Worm (Caenorhabditis elegans) whole organism, L3 larva: Measurements from ENCODE around the gene fbxb-83.

Experiments used
- ceh-16 ChIP-seq: sonication (generic microtip); optimal IDR thresholded peaks from 2 replicates; lab custom pipeline; 2017; ENCODE audit warnings: missing biosample characterization, missing genetic modification characterization
- egl-5 ChIP-seq: fragments of 150-350 bp; optimal IDR thresholded peaks from 2 replicates; lab custom pipeline; 2017; ENCODE audit warnings: missing biosample characterization, missing genetic modification reagents, missing genetic modification characterization, inconsistent platforms
- elt-1 ChIP-seq: fragments of 150-350 bp; optimal IDR thresholded peaks from 2 replicates; lab custom pipeline; 2014; ENCODE audit warnings: missing biosample characterization, missing genetic modification characterization
- elt-2 ChIP-seq: sonication (generic microtip); optimal IDR thresholded peaks from 2 replicates; lab custom pipeline; 2016; ENCODE audit warnings: missing genetic modification reagents, mild to moderate bottlenecking, missing genetic modification characterization, missing compliant biosample characterization
- eor-1 ChIP-seq, 2 experiments: fragments of 150-350 bp; optimal IDR thresholded peaks; 2 replicates each; lab custom pipeline; 2014 to 2018; ENCODE audit warnings: missing biosample characterization in 2 of 2, missing genetic modification characterization in 2 of 2
- mdl-1 ChIP-seq: fragments of 150-350 bp; optimal IDR thresholded peaks from 2 replicates; lab custom pipeline; 2014; ENCODE audit warnings: missing biosample characterization, missing genetic modification characterization
- nhr-77 ChIP-seq: fragments of 150-350 bp; optimal IDR thresholded peaks from 2 replicates; lab custom pipeline; 2014; ENCODE audit warnings: missing biosample characterization, missing genetic modification characterization
- pha-4 ChIP-seq: fragments of 150-350 bp; optimal IDR thresholded peaks from 2 replicates; lab custom pipeline; 2014; ENCODE audit warnings: missing biosample characterization, missing genetic modification reagents, missing genetic modification characterization
- pqm-1 ChIP-seq: fragments of 150-350 bp; optimal IDR thresholded peaks from 2 replicates; lab custom pipeline; 2017; ENCODE audit warnings: missing biosample characterization, missing genetic modification characterization, inconsistent platforms
- skn-1 ChIP-seq: fragments of 150-350 bp; optimal IDR thresholded peaks from 2 replicates; lab custom pipeline; 2014; ENCODE audit warnings: missing biosample characterization, missing genetic modification characterization
- ztf-11 ChIP-seq: fragments of 150-350 bp; optimal IDR thresholded peaks from 2 replicates; lab custom pipeline; 2014; ENCODE audit warnings: missing biosample characterization, missing genetic modification characterization

ce11 chrIII:151084-151483 lies 6.1 kb upstream of the fbxb-83 start:
- no peak for TF ChIP-seq nhr-77 (tag; lab: Kevin White, UChicago)
- no peak for TF ChIP-seq ztf-11
- TF ChIP-seq ceh-16 (tag; lab: Kevin White, UChicago) = no peak
- TF ChIP-seq pha-4 (tag; lab: Kevin White, UChicago) = no peak
- no peak for TF ChIP-seq elt-1 (tag; lab: Kevin White, UChicago)
- TF ChIP-seq skn-1 (tag; lab: Kevin White, UChicago) = no peak
- no peak for TF ChIP-seq egl-5 (tag; lab: Kevin White, UChicago)
- no peak for TF ChIP-seq elt-2 (tag; lab: Kevin White, UChicago)
- TF ChIP-seq eor-1 (tag; optimal IDR thresholded peaks at IDR 0.05; lab: Kevin White, UChicago) = no peak
- no peak for TF ChIP-seq mdl-1 (tag; lab: Kevin White, UChicago)
- TF ChIP-seq pqm-1 (tag; lab: Kevin White, UChicago) = no peak
